Worm (Caenorhabditis elegans) whole organism, L2 larva: ENCODE data around the gene K02D10.2.

Experiments used
- R02D3.7 ChIP-seq: fragments of 150-350 bp; optimal IDR thresholded peaks from 2 replicates; lab custom pipeline; 2014; ENCODE audit warnings: missing biosample characterization, missing genetic modification characterization
- elt-1 ChIP-seq: fragments of 150-350 bp; optimal IDR thresholded peaks from 2 replicates; lab custom pipeline; 2014; ENCODE audit warnings: missing biosample characterization, missing genetic modification characterization
- nhr-11 ChIP-seq: fragments of 150-350 bp; optimal IDR thresholded peaks from 2 replicates; lab custom pipeline; 2014; ENCODE audit warnings: missing biosample characterization, missing genetic modification characterization
- nhr-237 ChIP-seq: fragments of 150-350 bp; optimal IDR thresholded peaks from 2 replicates; lab custom pipeline; 2014; ENCODE audit warnings: missing biosample characterization, missing genetic modification characterization
- nhr-77 ChIP-seq: fragments of 150-350 bp; optimal IDR thresholded peaks from 2 replicates; lab custom pipeline; 2014; ENCODE audit warnings: missing biosample characterization, missing genetic modification characterization

ce11 chrIII:8791235-8791634, 20.2 kb upstream of the K02D10.2 start, which contains the start of the genes zfp-1 and F54F2.14:
- TF ChIP-seq nhr-11 (tag; lab: Kevin White, UChicago) (no peak), elt-1 (tag; lab: Kevin White, UChicago) (no peak), nhr-237 (tag; lab: Kevin White, UChicago) (no peak), R02D3.7 (tag; lab: Kevin White, UChicago) (no peak), nhr-77 (no peak)
